Worm (Caenorhabditis elegans) whole organism, late embryonic: ENCODE data around the gene cnc-8.

Experiments used
- C08G9.2 ChIP-seq: sonication (generic microtip); optimal IDR thresholded peaks from 2 replicates; lab custom pipeline; 2016; ENCODE audit warnings: mild to moderate bottlenecking, missing genetic modification characterization, moderate library complexity, missing compliant biosample characterization
- C38D4.7 ChIP-seq: fragments of 200-800 bp; sonication (Bioruptor generic); optimal IDR thresholded peaks from 2 replicates; lab custom pipeline; 2018; ENCODE audit warnings: mild to moderate bottlenecking, missing genetic modification characterization, moderate library complexity, missing compliant biosample characterization
- F13H6.1 ChIP-seq: sonication (generic microtip); optimal IDR thresholded peaks from 2 replicates; lab custom pipeline; 2016; ENCODE audit warnings: missing genetic modification characterization, missing compliant biosample characterization
- K09A11.1 ChIP-seq: sonication (generic microtip); optimal IDR thresholded peaks from 2 replicates; lab custom pipeline; 2017; ENCODE audit warnings: antibody characterized with exemption, mild to moderate bottlenecking, missing genetic modification characterization, missing compliant biosample characterization; ENCODE audit not compliant: insufficient read depth
- T23F11.4 ChIP-seq: fragments of 200-800 bp; sonication (Bioruptor generic); optimal IDR thresholded peaks from 2 replicates; lab custom pipeline; 2018; ENCODE audit warnings: mild to moderate bottlenecking, missing genetic modification characterization, missing compliant biosample characterization
- ahr-1 ChIP-seq: sonication (generic microtip); optimal IDR thresholded peaks from 2 replicates; lab custom pipeline; 2016; ENCODE audit warnings: missing genetic modification characterization, missing compliant biosample characterization
- ama-1 ChIP-seq: fragments of 150-350 bp; optimal IDR thresholded peaks from 2 replicates; lab custom pipeline; 2014
- ceh-24 ChIP-seq: sonication (generic microtip); optimal IDR thresholded peaks from 2 replicates; lab custom pipeline; 2016; ENCODE audit warnings: mild to moderate bottlenecking, missing genetic modification characterization, missing compliant biosample characterization
- ceh-30 ChIP-seq: fragments of 150-350 bp; optimal IDR thresholded peaks from 2 replicates; lab custom pipeline; 2014; ENCODE audit warnings: missing biosample characterization, missing genetic modification characterization
- ceh-34 ChIP-seq: sonication (generic microtip); optimal IDR thresholded peaks from 2 replicates; lab custom pipeline; 2016; ENCODE audit warnings: mild to moderate bottlenecking, missing genetic modification characterization, missing compliant biosample characterization
- ceh-48 ChIP-seq: sonication (generic microtip); optimal IDR thresholded peaks from 2 replicates; lab custom pipeline; 2016; ENCODE audit warnings: missing genetic modification characterization, inconsistent platforms, missing compliant biosample characterization
- ceh-6 ChIP-seq: fragments of 200-800 bp; sonication (Bioruptor generic); optimal IDR thresholded peaks from 2 replicates; lab custom pipeline; 2018; ENCODE audit warnings: mild to moderate bottlenecking, missing genetic modification characterization, missing compliant biosample characterization
- ceh-9 ChIP-seq: sonication (generic microtip); optimal IDR thresholded peaks from 2 replicates; lab custom pipeline; 2016; ENCODE audit warnings: mild to moderate bottlenecking, missing genetic modification characterization, inconsistent platforms, missing compliant biosample characterization
- che-1 ChIP-seq: sonication (generic microtip); optimal IDR thresholded peaks from 2 replicates; lab custom pipeline; 2016; ENCODE audit warnings: mild to moderate bottlenecking, missing genetic modification characterization, missing compliant biosample characterization
- elt-2 ChIP-seq: sonication (generic microtip); optimal IDR thresholded peaks from 2 replicates; lab custom pipeline; 2016; ENCODE audit warnings: missing genetic modification reagents, missing genetic modification characterization, missing compliant biosample characterization
- ets-4 ChIP-seq: sonication (generic microtip); optimal IDR thresholded peaks from 2 replicates; lab custom pipeline; 2016; ENCODE audit warnings: missing genetic modification characterization, missing compliant biosample characterization
- fkh-10 ChIP-seq: fragments of 150-350 bp; optimal IDR thresholded peaks from 2 replicates; lab custom pipeline; 2014; ENCODE audit warnings: missing biosample characterization, missing genetic modification reagents, missing genetic modification characterization
- hlh-15 ChIP-seq: sonication (generic microtip); optimal IDR thresholded peaks from 2 replicates; lab custom pipeline; 2016; ENCODE audit warnings: missing genetic modification characterization, missing compliant biosample characterization
- hlh-30 ChIP-seq: sonication (generic microtip); optimal IDR thresholded peaks from 2 replicates; lab custom pipeline; 2017; ENCODE audit warnings: antibody characterized with exemption, missing genetic modification characterization, missing compliant biosample characterization; ENCODE audit not compliant: insufficient read depth
- hlh-8 ChIP-seq: sonication (generic microtip); optimal IDR thresholded peaks from 2 replicates; lab custom pipeline; 2016; ENCODE audit warnings: missing genotype, missing genetic modification characterization, missing compliant biosample characterization
- lim-6 ChIP-seq: sonication (generic microtip); optimal IDR thresholded peaks from 2 replicates; lab custom pipeline; 2016; ENCODE audit warnings: missing genetic modification characterization, missing compliant biosample characterization
- lin-11 ChIP-seq: fragments of 200-800 bp; sonication (Bioruptor generic); optimal IDR thresholded peaks from 2 replicates; lab custom pipeline; 2018; ENCODE audit warnings: mild to moderate bottlenecking, missing genetic modification characterization, missing compliant biosample characterization
- madf-2 ChIP-seq: sonication (generic microtip); optimal IDR thresholded peaks from 2 replicates; lab custom pipeline; 2017; ENCODE audit warnings: missing genetic modification characterization, missing compliant biosample characterization
- nfya-1 ChIP-seq: sonication (generic microtip); optimal IDR thresholded peaks from 2 replicates; lab custom pipeline; 2017; ENCODE audit warnings: missing genetic modification characterization, mild to moderate bottlenecking, missing compliant biosample characterization, antibody characterized with exemption, moderate library complexity
- nhr-11 ChIP-seq: fragments of 150-350 bp; optimal IDR thresholded peaks from 2 replicates; lab custom pipeline; 2014; ENCODE audit warnings: missing biosample characterization, missing genetic modification characterization
- npax-4 ChIP-seq: sonication (generic microtip); optimal IDR thresholded peaks from 2 replicates; lab custom pipeline; 2016; ENCODE audit warnings: missing genetic modification characterization, missing compliant biosample characterization
- pax-1 ChIP-seq: fragments of 150-350 bp; optimal IDR thresholded peaks from 2 replicates; lab custom pipeline; 2014; ENCODE audit warnings: missing biosample characterization, missing genetic modification characterization
- pha-4 ChIP-seq: fragments of 150-350 bp; optimal IDR thresholded peaks from 2 replicates; lab custom pipeline; 2018; ENCODE audit warnings: missing biosample characterization, missing genetic modification reagents, missing genetic modification characterization
- pqm-1 ChIP-seq: sonication (generic microtip); optimal IDR thresholded peaks from 2 replicates; lab custom pipeline; 2016; ENCODE audit warnings: missing genetic modification characterization, missing compliant biosample characterization
- sox-2 ChIP-seq: fragments of 200-800 bp; sonication (Bioruptor generic); IDR thresholded peaks from 2 replicates; pipeline ENCODE4 v1.3.6; 2022; ENCODE audit warnings: missing genetic modification reagents, missing genetic modification characterization, missing compliant biosample characterization
- syd-9 ChIP-seq: sonication (generic microtip); optimal IDR thresholded peaks from 2 replicates; lab custom pipeline; 2016; ENCODE audit warnings: mild to moderate bottlenecking, missing genetic modification characterization, moderate library complexity, missing compliant biosample characterization
- ttx-3 ChIP-seq: sonication (generic microtip); optimal IDR thresholded peaks from 2 replicates; lab custom pipeline; 2016; ENCODE audit warnings: missing genetic modification reagents, missing genetic modification characterization, missing compliant biosample characterization
- unc-3 ChIP-seq, 2 experiments: fragments of 200-800 bp in 1 of 2; sonication (Bioruptor generic) in 1 of 2; sonication (generic microtip) in 1 of 2; conservative IDR thresholded peaks in 1 of 2; optimal IDR thresholded peaks in 1 of 2; 2 replicates each; pipeline versions ENCODE4 v1.3.6 to Lab custom; 2016 to 2022; ENCODE audit warnings: missing compliant biosample characterization in 2 of 2, missing genetic modification characterization in 2 of 2, missing genetic modification reagents in 1 of 2
- unc-55 ChIP-seq: sonication (generic microtip); optimal IDR thresholded peaks from 2 replicates; lab custom pipeline; 2017; ENCODE audit warnings: missing biosample characterization, missing genetic modification reagents, missing genetic modification characterization
- unc-86 ChIP-seq: sonication (generic microtip); optimal IDR thresholded peaks from 2 replicates; lab custom pipeline; 2016; ENCODE audit warnings: missing genetic modification characterization, missing compliant biosample characterization
- ztf-16 ChIP-seq: sonication (generic microtip); optimal IDR thresholded peaks from 2 replicates; lab custom pipeline; 2017; ENCODE audit warnings: missing genetic modification characterization, missing compliant biosample characterization

The cnc-8 gene

DNA sequence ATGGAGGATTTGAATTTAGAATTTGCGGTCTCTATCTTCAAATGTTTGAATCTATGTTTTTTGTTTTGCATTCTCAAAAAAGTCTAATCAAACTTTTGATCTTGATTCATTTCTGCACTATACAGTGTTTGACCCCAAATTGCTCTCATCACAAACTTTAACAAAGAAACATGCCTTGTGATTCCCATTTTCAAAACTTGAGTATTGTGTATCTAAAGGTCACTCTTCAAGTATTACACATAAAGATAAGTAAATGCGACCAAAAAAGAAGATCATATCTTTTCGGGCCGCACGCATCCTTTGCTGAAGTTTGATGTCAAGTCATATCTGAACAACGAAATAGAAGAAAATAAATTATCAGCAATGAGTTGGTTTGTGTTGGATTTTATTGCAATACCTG lies 4.5 kb upstream of the cnc-8 start:
- TF ChIP-seq pqm-1 (tag; lab: Kevin White, UChicago) (no peak), unc-55 (GFP tag; lab: Kevin White, UChicago) (no peak)

DNA sequence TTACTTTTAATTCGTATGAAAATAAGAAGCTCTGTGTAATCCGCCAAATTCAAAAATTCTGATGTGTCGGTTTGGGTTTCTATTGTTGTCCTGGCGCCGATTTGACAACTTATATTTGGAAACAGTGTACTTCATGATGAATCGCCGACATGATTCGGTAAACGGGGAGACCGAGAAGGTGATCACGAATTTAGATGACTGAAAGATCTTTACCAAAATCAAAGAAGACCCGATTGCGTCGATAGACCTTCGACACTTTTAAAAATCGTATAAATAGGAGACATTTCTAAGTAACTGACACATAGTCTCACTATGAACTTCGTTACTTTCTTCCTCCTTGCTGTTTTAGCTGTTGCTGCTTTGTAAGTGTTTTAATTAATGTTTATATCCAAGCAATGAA lies 4.0 kb upstream of the cnc-8 start, which contains the start of gene fip-5:
Gene fip-5, plus strand, starts transcription at position 312 of the 400 bp plus-strand sequence.
- no peak for TF ChIP-seq hlh-30 (tag; lab: Kevin White, UChicago)

DNA sequence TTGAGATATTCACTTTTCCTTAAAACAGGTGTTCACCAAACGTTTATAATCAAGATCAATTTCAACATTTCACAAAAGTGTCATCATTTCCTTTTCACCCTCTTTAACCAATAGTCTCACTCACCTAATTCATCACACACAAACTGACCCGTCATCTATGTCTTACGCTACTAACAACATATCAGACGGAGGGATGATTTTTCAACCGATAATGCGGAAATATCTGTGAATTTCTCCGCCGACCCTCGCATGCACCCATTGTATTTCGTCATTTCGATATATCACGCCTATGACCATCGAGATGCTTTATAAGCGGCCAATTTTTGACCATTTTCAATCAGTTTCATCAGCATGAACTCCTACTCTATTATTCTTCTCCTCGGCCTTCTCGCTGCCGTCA lies 2.2 kb upstream of the cnc-8 start, which contains the start of gene fipr-21:
Gene fipr-21, plus strand, starts transcription at position 352 of the 400 bp plus-strand sequence.
- TF ChIP-seq hlh-15 (tag; lab: Kevin White, UChicago) (no peak), ceh-24 (no peak), T23F11.4 (GFP tag; lab: Kevin White, UChicago) (no peak), ceh-34 (tag; lab: Kevin White, UChicago) (no peak), fkh-10 (GFP tag; lab: Kevin White, UChicago) (no peak), F13H6.1 (tag; lab: Kevin White, UChicago) (no peak), ceh-9 (tag; lab: Kevin White, UChicago) (no peak), C08G9.2 (tag; lab: Kevin White, UChicago) (no peak), C38D4.7 (GFP tag; lab: Kevin White, UChicago) (no peak), ceh-6 (GFP tag; lab: Kevin White, UChicago) (no peak), syd-9 (tag; lab: Kevin White, UChicago) (no peak), nfya-1 (tag; lab: Kevin White, UChicago) (no peak), pax-1 (no peak), ama-1 (lab: Kevin White, UChicago) (no peak), ztf-16 (tag; lab: Kevin White, UChicago) (no peak), che-1 (no peak), unc-86 (tag; lab: Kevin White, UChicago) (no peak), pha-4 (no peak)

DNA sequence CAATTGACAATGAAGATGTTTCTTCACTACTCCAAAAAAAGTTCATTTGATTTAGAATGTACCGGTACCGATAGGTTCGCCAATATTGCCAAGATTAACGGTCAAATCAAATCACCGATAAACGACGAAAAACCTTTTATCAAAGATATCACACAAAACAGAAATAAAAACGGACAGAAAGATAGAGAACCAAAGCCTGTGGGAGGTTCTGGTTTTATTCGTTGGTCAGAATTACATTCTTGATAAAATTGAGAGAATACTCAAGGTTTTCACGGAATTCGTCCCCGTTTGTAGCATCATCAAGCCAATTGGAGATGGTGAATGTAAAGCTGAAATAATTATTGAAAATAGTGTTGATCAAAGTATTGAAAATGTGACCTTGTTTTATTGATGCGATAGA lies 528 bp downstream of the cnc-8 start:
- TF ChIP-seq madf-2 (no peak), ama-1 (lab: Kevin White, UChicago) (no peak), pax-1 (no peak), ahr-1 (tag; lab: Kevin White, UChicago) (no peak), npax-4 (tag; lab: Kevin White, UChicago) (no peak), K09A11.1 (tag; lab: Kevin White, UChicago) (no peak), unc-3 (GFP tag; conservative IDR thresholded peaks at IDR 0.05; lab: Robert Waterston, UW) (no peak), unc-3 (tag; optimal IDR thresholded peaks at IDR 0.05; lab: Kevin White, UChicago) (no peak), hlh-8 (no peak), lin-11 (tag; lab: Kevin White, UChicago) (no peak), ets-4 (tag; lab: Kevin White, UChicago) (no peak), hlh-15 (tag; lab: Kevin White, UChicago) (no peak), syd-9 (tag; lab: Kevin White, UChicago) (no peak), lim-6 (tag; lab: Kevin White, UChicago) (no peak), ztf-16 (tag; lab: Kevin White, UChicago) (no peak), elt-2 (tag; lab: Kevin White, UChicago) (no peak), T23F11.4 (GFP tag; lab: Kevin White, UChicago) (no peak)

DNA sequence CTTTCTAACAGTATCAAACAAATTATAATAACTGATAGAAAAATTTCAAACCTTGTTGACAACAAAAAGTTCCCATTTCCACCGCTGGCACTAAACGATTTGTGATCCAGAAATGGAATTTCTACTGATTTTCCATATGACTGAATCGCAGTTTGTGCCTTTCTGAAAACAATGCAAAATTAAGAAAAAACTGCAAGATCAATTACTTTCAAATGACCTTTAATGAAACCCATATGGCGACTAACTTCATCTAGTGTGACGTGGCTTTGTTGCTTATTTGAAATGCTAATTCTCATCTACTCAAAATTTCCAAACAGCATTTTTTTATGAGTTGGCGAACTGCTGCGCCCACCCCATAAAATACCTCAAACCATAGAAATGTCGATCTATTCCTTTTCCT lies 1.1 kb downstream of the cnc-8 start, which contains the start of gene F41E7.7:
Gene F41E7.7, plus strand, starts transcription at position 301 of the 400 bp plus-strand sequence.
- TF ChIP-seq lin-11 (tag; lab: Kevin White, UChicago) (no peak), ceh-30 (tag; lab: Kevin White, UChicago) (no peak), sox-2 (GFP tag; lab: Robert Waterston, UW) (no peak), fkh-10 (GFP tag; lab: Kevin White, UChicago) (no peak), ttx-3 (tag; lab: Kevin White, UChicago) (no peak), lim-6 (tag; lab: Kevin White, UChicago) (no peak), ceh-48 (tag; lab: Kevin White, UChicago) (no peak), hlh-15 (tag; lab: Kevin White, UChicago) (no peak), nhr-11 (tag; lab: Kevin White, UChicago) (no peak)
